Worm (Caenorhabditis elegans) whole organism, L3 larva: Measurements from ENCODE around the gene F18E3.10.

Experiments used
- R02D3.7 ChIP-seq: fragments of 150-350 bp; optimal IDR thresholded peaks from 2 replicates; lab custom pipeline; 2014; ENCODE audit warnings: missing biosample characterization, missing genetic modification characterization
- ZK546.5 ChIP-seq: sonication (generic microtip); optimal IDR thresholded peaks from 2 replicates; lab custom pipeline; 2017; ENCODE audit warnings: missing biosample characterization, missing genetic modification characterization
- ama-1 ChIP-seq: fragments of 150-350 bp; optimal IDR thresholded peaks from 2 replicates; lab custom pipeline; 2018
- ceh-16 ChIP-seq: sonication (generic microtip); optimal IDR thresholded peaks from 2 replicates; lab custom pipeline; 2017; ENCODE audit warnings: missing biosample characterization, missing genetic modification characterization
- ceh-82 ChIP-seq: fragments of 150-350 bp; optimal IDR thresholded peaks from 2 replicates; lab custom pipeline; 2014; ENCODE audit warnings: missing biosample characterization, missing genetic modification characterization
- ceh-9 ChIP-seq: sonication (generic microtip); optimal IDR thresholded peaks from 2 replicates; lab custom pipeline; 2018; ENCODE audit warnings: missing biosample characterization, missing genetic modification characterization
- egl-5 ChIP-seq: fragments of 150-350 bp; optimal IDR thresholded peaks from 2 replicates; lab custom pipeline; 2017; ENCODE audit warnings: missing biosample characterization, missing genetic modification reagents, missing genetic modification characterization, inconsistent platforms
- elt-1 ChIP-seq: fragments of 150-350 bp; optimal IDR thresholded peaks from 2 replicates; lab custom pipeline; 2014; ENCODE audit warnings: missing biosample characterization, missing genetic modification characterization
- elt-2 ChIP-seq: sonication (generic microtip); optimal IDR thresholded peaks from 2 replicates; lab custom pipeline; 2016; ENCODE audit warnings: missing genetic modification reagents, mild to moderate bottlenecking, missing genetic modification characterization, missing compliant biosample characterization
- elt-3 ChIP-seq, 3 experiments: fragments of 150-350 bp in 1 of 3; sonication (generic microtip) in 2 of 3; optimal IDR thresholded peaks; 2 replicates in 2 of 3; 4 replicates in 1 of 3; lab custom pipeline; 2014 to 2017; ENCODE audit warnings: missing biosample characterization in 3 of 3, missing genetic modification characterization in 3 of 3
- eor-1 ChIP-seq, 2 experiments: fragments of 150-350 bp; optimal IDR thresholded peaks; 2 replicates each; lab custom pipeline; 2014 to 2018; ENCODE audit warnings: missing biosample characterization in 2 of 2, missing genetic modification characterization in 2 of 2
- fkh-10 ChIP-seq: sonication (generic microtip); optimal IDR thresholded peaks from 2 replicates; lab custom pipeline; 2017; ENCODE audit warnings: missing biosample characterization, missing genetic modification reagents, missing genetic modification characterization
- fkh-2 ChIP-seq: fragments of 150-350 bp; optimal IDR thresholded peaks from 2 replicates; lab custom pipeline; 2014; ENCODE audit warnings: missing biosample characterization, missing genetic modification reagents, missing genetic modification characterization
- fos-1 ChIP-seq: fragments of 150-350 bp; optimal IDR thresholded peaks from 2 replicates; lab custom pipeline; 2014; ENCODE audit warnings: missing biosample characterization, missing genetic modification characterization
- hmg-11 ChIP-seq: sonication (generic microtip); optimal IDR thresholded peaks from 2 replicates; lab custom pipeline; 2016; ENCODE audit warnings: missing genetic modification characterization, missing compliant biosample characterization
- jun-1 ChIP-seq: fragments of 150-350 bp; optimal IDR thresholded peaks from 2 replicates; lab custom pipeline; 2014; ENCODE audit warnings: missing biosample characterization, missing genetic modification reagents, missing genetic modification characterization
- lin-15B ChIP-seq: fragments of 150-350 bp; optimal IDR thresholded peaks from 2 replicates; lab custom pipeline; 2014; ENCODE audit warnings: missing biosample characterization, missing genetic modification characterization
- lin-39 ChIP-seq: fragments of 150-350 bp; optimal IDR thresholded peaks from 2 replicates; lab custom pipeline; 2018; ENCODE audit warnings: missing biosample characterization, missing genetic modification reagents, missing genetic modification characterization
- lsy-12 ChIP-seq: sonication (generic microtip); optimal IDR thresholded peaks from 2 replicates; lab custom pipeline; 2016; ENCODE audit warnings: mild to moderate bottlenecking, missing genetic modification characterization, missing compliant biosample characterization
- mdl-1 ChIP-seq: fragments of 150-350 bp; optimal IDR thresholded peaks from 2 replicates; lab custom pipeline; 2014; ENCODE audit warnings: missing biosample characterization, missing genetic modification characterization
- nfya-1 ChIP-seq: sonication (generic microtip); optimal IDR thresholded peaks from 2 replicates; lab custom pipeline; 2017; ENCODE audit warnings: missing genetic modification characterization, mild to moderate bottlenecking, missing compliant biosample characterization, antibody characterized with exemption, moderate library complexity; ENCODE audit not compliant: insufficient read depth
- nhr-23 ChIP-seq: fragments of 150-350 bp; optimal IDR thresholded peaks from 2 replicates; lab custom pipeline; 2014; ENCODE audit warnings: missing biosample characterization, missing genetic modification reagents, missing genetic modification characterization
- nhr-237 ChIP-seq: fragments of 150-350 bp; optimal IDR thresholded peaks from 2 replicates; lab custom pipeline; 2014; ENCODE audit warnings: missing biosample characterization, missing genetic modification characterization
- nhr-25 ChIP-seq: sonication (generic microtip); optimal IDR thresholded peaks from 2 replicates; lab custom pipeline; 2017; ENCODE audit warnings: missing biosample characterization, missing genetic modification characterization
- nhr-28 ChIP-seq: fragments of 150-350 bp; optimal IDR thresholded peaks from 2 replicates; lab custom pipeline; 2014; ENCODE audit warnings: missing biosample characterization, missing genetic modification characterization
- nhr-43 ChIP-seq: sonication (generic microtip); optimal IDR thresholded peaks from 2 replicates; lab custom pipeline; 2016; ENCODE audit warnings: mild to moderate bottlenecking, missing genetic modification characterization, missing compliant biosample characterization; ENCODE audit not compliant: poor library complexity, severe bottlenecking
- nhr-77 ChIP-seq: fragments of 150-350 bp; optimal IDR thresholded peaks from 2 replicates; lab custom pipeline; 2014; ENCODE audit warnings: missing biosample characterization, missing genetic modification characterization
- pha-4 ChIP-seq: fragments of 150-350 bp; optimal IDR thresholded peaks from 2 replicates; lab custom pipeline; 2014; ENCODE audit warnings: missing biosample characterization, missing genetic modification reagents, missing genetic modification characterization
- pqm-1 ChIP-seq: fragments of 150-350 bp; optimal IDR thresholded peaks from 2 replicates; lab custom pipeline; 2017; ENCODE audit warnings: missing biosample characterization, missing genetic modification characterization, inconsistent platforms
- sea-2 ChIP-seq: fragments of 150-350 bp; sonication (generic microtip); optimal IDR thresholded peaks from 4 replicates; lab custom pipeline; 2014; ENCODE audit warnings: missing biosample characterization, missing genetic modification reagents, missing genetic modification characterization
- skn-1 ChIP-seq: fragments of 150-350 bp; optimal IDR thresholded peaks from 2 replicates; lab custom pipeline; 2014; ENCODE audit warnings: missing biosample characterization, missing genetic modification characterization
- snpc-4 ChIP-seq: fragments of 150-350 bp; optimal IDR thresholded peaks from 2 replicates; lab custom pipeline; 2014; ENCODE audit warnings: missing biosample characterization, missing genetic modification characterization
- tbx-2 ChIP-seq: sonication (generic microtip); optimal IDR thresholded peaks from 2 replicates; lab custom pipeline; 2016; ENCODE audit warnings: mild to moderate bottlenecking, missing genetic modification characterization, missing compliant biosample characterization
- unc-39 ChIP-seq: sonication (generic microtip); optimal IDR thresholded peaks from 4 replicates; lab custom pipeline; 2017; ENCODE audit warnings: missing biosample characterization, missing genetic modification characterization
- unc-62 ChIP-seq: fragments of 150-350 bp; sonication (generic microtip); optimal IDR thresholded peaks from 4 replicates; lab custom pipeline; 2014; ENCODE audit warnings: missing biosample characterization, missing genetic modification reagents, missing genetic modification characterization
- zag-1 ChIP-seq: fragments of 150-350 bp; optimal IDR thresholded peaks from 2 replicates; lab custom pipeline; 2014; ENCODE audit warnings: missing biosample characterization, missing genetic modification characterization
- ztf-11 ChIP-seq: fragments of 150-350 bp; optimal IDR thresholded peaks from 2 replicates; lab custom pipeline; 2014; ENCODE audit warnings: missing biosample characterization, missing genetic modification characterization
- ztf-4 ChIP-seq: fragments of 150-350 bp; optimal IDR thresholded peaks from 2 replicates; lab custom pipeline; 2014; ENCODE audit warnings: missing biosample characterization, missing genetic modification characterization

Gene F18E3.10

DNA sequence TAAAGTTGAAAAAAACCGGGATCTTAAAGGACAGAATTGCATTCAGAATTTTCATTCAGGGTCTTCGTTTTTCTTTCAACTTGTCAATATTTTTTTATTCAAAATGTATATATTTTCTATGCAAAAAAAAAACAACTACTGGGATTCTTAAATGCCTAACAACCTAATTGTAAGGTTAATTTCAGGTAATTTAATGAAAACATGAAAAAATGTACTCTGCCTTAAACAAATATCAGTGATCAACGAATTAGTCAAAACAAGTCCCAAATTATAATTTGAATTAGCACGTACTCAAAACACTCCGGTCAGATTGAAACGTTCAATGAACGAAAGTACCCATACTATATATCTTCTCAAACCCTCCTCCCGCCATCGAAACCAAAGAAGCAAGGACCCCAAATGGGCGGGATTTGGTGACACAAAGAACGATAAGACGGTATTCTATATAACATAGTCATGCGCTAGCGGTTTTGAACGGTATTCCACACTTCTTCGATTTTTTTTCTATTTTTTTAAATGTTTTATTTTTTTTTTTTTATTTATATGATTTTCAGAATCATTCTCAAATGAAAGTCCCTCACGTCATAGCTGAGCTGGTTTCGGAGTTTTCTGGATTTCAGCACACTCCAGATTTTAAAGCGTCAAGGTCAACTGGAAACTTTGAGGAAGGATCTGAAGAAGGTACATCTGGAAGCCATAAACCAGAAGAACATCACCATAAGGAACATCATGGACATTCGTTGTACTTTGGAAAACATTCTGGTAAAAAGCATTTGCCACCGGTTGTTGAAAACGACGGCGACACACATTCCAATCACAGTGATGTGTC, 11.4 kb upstream of the F18E3.10 start, which contains the start of the genes ddo-2 and F25E5.8:
ddo-2 (minus strand) TSS at position 330 of the 829 bp plus-strand sequence.
F25E5.8 (plus strand) TSS at position 555 of the 829 bp plus-strand sequence.
- TF ChIP-seq ztf-11 (no peak), hmg-11 (tag; lab: Kevin White, UChicago) (peak; percentile 11), ceh-16 (tag; lab: Kevin White, UChicago) (no peak), zag-1 (no peak), nhr-23 (tag; lab: Kevin White, UChicago) (peak; percentile 70), nhr-43 (tag; lab: Kevin White, UChicago) (peak; percentile 46), unc-39 (no peak), nhr-25 (tag; lab: Kevin White, UChicago) (peak; percentile 14)

DNA sequence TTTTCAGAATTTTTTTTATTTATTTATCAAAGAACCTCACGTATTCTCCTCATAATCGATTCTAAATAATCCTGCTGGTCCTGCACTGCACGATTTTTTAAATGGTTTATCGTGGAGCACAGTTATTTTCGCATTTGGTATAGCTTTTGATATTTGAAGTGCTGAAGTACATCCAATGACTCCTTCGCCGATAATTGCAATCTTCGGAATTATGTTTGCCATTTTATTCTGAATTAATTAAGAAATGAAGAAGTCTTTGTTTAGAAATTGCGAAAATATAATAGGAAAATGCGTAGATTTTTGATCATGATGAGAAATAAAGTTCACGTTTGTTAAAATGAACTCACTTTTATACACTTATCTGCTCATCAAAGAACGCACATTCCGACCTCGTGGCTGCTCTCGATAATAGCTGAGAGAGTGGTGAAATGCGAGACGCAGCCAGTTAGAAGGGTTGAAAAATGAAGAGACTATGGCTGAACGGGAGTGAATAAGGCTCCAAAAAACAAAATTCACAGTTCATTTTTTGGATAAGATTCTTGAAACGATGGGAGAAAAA, 10.6 kb upstream of the F18E3.10 start:
- TF ChIP-seq eor-1 (tag; optimal IDR thresholded peaks at IDR 0.05; lab: Kevin White, UChicago) = no peak
- TF ChIP-seq unc-39 = no peak
- peak; percentile 60 for TF ChIP-seq pha-4 (tag; lab: Kevin White, UChicago)
- no peak for TF ChIP-seq jun-1 (tag; lab: Kevin White, UChicago)
- TF ChIP-seq lin-15B (tag; lab: Kevin White, UChicago) = peak; percentile 9
- peak; percentile 69 for TF ChIP-seq egl-5 (tag; lab: Kevin White, UChicago)
- peak; percentile 50 for TF ChIP-seq nfya-1 (tag; lab: Kevin White, UChicago)
- no peak for TF ChIP-seq ceh-16 (tag; lab: Kevin White, UChicago)
- peak; percentile 62 for TF ChIP-seq skn-1 (tag; lab: Kevin White, UChicago)
- TF ChIP-seq fkh-10 (GFP tag; lab: Kevin White, UChicago) = peak; percentile 40
- peak; percentile 51 for TF ChIP-seq lin-39
- TF ChIP-seq elt-2 = peak; percentile 74
- no peak for TF ChIP-seq tbx-2 (tag; lab: Kevin White, UChicago)
- peak; percentile 76 for TF ChIP-seq mdl-1 (tag; lab: Kevin White, UChicago)
- peak; percentile 21 for TF ChIP-seq snpc-4 (tag; lab: Kevin White, UChicago)
- TF ChIP-seq pqm-1 (tag; lab: Kevin White, UChicago) = peak; percentile 91
- TF ChIP-seq elt-3 (tag; optimal IDR thresholded peaks at IDR 0.05; lab: Kevin White, UChicago) = no peak
- TF ChIP-seq fkh-2 (tag; lab: Kevin White, UChicago) = no peak
- TF ChIP-seq ama-1 = peak; percentile 42
- no peak for TF ChIP-seq ceh-82 (tag; lab: Kevin White, UChicago)
- TF ChIP-seq nhr-237 = no peak
- peak; percentile 27 for TF ChIP-seq hmg-11 (tag; lab: Kevin White, UChicago)
- peak; percentile 4 for TF ChIP-seq elt-1 (tag; lab: Kevin White, UChicago)

DNA sequence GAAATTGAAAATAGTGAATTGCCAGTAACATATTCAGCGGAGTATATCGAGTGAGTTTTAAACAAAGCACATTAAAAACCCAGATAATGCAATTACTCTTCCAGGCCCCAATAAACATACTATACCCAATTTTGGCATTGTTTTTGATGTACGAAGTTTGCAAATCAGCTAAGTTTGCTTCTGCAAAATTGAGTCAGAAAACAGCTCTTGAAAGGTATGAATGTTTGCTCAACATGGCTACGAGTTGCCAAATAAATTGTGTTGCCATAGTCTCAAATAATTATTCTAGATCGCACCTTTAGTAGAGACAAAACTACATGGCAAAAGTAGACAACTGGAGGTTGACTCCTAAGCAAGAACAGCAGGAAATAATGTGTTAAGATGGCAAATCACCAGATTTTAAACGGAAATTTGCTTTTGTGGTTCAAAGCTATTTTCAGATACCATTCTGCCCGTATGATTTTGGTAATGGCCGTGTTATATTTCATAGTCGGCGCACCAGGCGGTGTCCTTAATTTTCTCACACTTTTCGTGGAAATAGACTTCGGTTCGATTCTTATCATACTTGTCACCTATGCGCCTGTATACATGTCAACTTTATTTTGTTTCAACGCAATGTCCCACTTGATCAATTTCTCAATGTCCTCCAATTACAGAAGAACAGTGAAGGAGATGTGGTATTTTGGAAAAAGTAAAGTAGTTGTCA, 8.4 kb upstream of the F18E3.10 start:
- TF ChIP-seq lsy-12 (tag; lab: Kevin White, UChicago) (peak; percentile 24), nhr-23 (tag; lab: Kevin White, UChicago) (peak; percentile 6), nhr-77 (tag; lab: Kevin White, UChicago) (no peak), elt-2 (peak; percentile 42), sea-2 (GFP tag; lab: Kevin White, UChicago) (no peak), ama-1 (peak; percentile 76), fos-1 (tag; lab: Kevin White, UChicago) (no peak), nhr-43 (tag; lab: Kevin White, UChicago) (peak; percentile 70)

DNA sequence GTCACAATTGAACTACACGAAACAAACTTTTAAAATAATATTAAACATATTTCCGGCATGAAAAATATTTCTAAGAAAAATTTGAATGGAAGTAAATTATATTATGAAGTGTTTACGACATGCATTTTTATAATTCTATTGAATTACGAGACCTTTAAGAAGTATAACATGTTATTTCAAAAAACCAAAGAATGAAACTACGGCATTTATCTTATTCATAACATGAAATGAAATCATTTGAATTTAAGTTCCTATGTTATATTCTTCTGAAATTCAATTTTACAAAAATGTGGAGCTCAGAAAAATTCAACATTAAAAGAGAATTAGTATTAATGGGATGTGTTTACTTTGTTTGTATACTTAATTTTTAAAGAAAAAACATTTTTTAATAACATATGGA, 6.8 kb upstream of the F18E3.10 start, which contains the start of gene srw-71:
srw-71 (minus strand) TSS at position 101 of the 400 bp plus-strand sequence.
- TF ChIP-seq ceh-9 (tag; lab: Kevin White, UChicago) = no peak
- no peak for TF ChIP-seq unc-62 (GFP tag; lab: Kevin White, UChicago)
- TF ChIP-seq elt-2 = no peak
- TF ChIP-seq mdl-1 (tag; lab: Kevin White, UChicago) = no peak
- TF ChIP-seq ZK546.5 (tag; lab: Kevin White, UChicago) = no peak
- TF ChIP-seq eor-1 (tag; optimal IDR thresholded peaks at IDR 0.05; lab: Kevin White, UChicago) = no peak
- no peak for TF ChIP-seq fkh-2 (tag; lab: Kevin White, UChicago)
- no peak for TF ChIP-seq elt-1 (tag; lab: Kevin White, UChicago)
- no peak for TF ChIP-seq ztf-4
- no peak for TF ChIP-seq egl-5 (tag; lab: Kevin White, UChicago)
- no peak for TF ChIP-seq R02D3.7 (tag; lab: Kevin White, UChicago)
- TF ChIP-seq lin-39 = no peak
- no peak for TF ChIP-seq nhr-28
- no peak for TF ChIP-seq sea-2 (GFP tag; lab: Kevin White, UChicago)
- no peak for TF ChIP-seq nhr-23 (tag; lab: Kevin White, UChicago)
- TF ChIP-seq ceh-16 (tag; lab: Kevin White, UChicago) = no peak
- TF ChIP-seq nhr-237 = no peak
